Fruit fly (Drosophila melanogaster) whole organism, larva: ENCODE results near the gene CG7530.

Experiments used
- noc ChIP-seq: fragments of 200-800 bp; sonication (Bioruptor generic); optimal IDR thresholded peaks from 3 replicates; lab custom pipeline; 2019; ENCODE audit warnings: missing biosample characterization, mild to moderate bottlenecking, missing genetic modification characterization, moderate library complexity

The CG7530 gene

DNA sequence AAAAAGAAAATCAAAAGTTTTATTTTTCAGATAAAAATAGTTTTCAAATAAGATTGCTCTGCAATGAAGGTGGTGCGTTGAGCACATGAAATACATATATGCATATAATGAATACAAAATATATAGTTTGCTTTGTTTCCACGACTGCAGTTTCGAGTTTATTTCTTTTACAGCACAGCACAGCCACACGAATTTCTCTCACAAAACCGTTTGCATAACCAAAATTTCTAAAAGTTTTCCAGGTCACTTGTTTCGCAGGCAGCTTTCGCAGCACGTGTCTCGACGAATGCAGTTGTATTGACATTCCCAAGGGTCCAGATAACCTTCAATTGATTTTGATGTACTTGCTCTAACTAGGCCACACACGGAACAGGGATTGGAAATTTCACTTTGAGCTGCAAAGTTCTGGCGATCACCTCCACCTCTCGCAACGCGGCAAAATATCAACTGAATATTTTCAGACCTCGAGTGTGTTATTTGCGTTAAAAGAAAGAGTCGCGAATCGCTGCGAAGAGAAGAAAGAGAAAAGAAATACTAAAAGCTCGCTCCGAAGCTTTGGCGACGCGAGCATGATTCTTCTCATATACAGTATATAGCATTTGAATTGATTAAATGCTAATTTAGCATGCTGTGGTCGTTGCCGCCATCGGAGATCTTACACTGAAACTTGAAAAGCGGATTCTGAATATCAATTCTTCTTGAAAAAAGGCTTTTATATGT, at the start of gene CG7530:
CG7530 (minus strand) TSS at position 449 of the 720 bp plus-strand sequence.
- peak; percentile 54 for TF ChIP-seq noc (tag; lab: Kevin White, UChicago)

DNA sequence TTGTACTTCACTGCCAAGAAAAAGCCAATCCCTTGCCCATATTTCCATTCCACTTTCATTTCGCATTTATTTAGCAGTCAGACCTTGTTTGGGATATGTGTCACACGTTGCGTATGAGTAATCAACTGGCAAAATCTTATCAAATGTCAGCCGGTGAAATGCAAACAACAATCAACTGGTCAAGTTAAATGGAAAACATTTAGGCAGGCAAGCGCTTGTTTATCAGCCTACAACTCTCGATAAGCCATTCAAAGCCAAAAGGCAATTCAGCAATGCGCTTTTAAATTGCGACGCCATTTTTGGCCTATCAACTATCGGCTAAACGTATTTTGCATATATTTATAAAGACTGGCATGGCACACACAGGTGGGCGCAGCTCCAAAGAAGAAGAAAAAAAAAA, 49.4 kb upstream of the CG7530 start:
- TF ChIP-seq noc (tag; lab: Kevin White, UChicago) = peak; percentile 38

DNA sequence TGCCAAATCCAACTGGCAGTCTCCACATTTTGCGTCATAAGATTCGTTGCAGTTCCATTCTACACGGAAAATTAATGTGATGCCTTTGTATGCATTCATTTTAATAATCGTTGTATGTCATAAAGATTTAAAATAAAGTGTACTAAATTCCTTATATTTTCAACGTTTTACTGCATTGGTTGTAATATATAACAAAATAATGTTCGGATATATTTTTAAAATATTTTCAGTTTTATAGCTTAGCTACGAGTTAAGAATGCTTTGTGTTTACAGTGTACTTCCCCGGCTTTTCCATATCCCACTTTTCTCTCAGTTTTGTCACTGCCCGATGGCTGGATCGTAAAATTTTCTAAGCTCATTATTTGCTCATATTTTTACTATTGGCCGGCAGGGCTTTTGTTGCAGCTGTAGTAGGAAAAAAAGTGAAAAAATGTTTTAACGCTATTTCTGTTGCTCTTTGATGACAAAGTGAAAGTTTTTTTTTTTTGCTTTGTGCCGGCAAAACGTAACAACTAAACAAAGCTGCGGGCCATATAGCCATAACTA, 48.5 kb upstream of the CG7530 start:
- no peak for TF ChIP-seq noc (tag; lab: Kevin White, UChicago)

DNA sequence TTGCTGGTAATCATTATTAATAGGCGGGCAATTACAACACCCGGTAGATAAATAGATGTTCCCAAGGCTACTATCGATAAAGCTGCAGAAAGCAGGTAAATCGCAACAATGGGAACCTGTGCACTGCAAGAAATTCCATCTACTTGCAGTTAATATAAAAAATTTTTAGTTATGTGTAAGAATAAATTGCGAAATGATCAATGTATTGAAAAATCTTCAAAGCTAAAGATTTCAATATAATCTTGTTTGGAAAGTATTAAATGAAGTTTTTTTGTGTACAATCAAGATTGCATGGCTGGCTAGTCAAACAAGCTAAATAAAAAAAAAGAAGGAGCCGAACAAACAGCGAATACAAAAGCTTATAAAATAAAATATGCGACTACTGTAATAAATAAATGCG, 44.1 kb upstream of the CG7530 start:
- TF ChIP-seq noc (tag; lab: Kevin White, UChicago) = no peak

DNA sequence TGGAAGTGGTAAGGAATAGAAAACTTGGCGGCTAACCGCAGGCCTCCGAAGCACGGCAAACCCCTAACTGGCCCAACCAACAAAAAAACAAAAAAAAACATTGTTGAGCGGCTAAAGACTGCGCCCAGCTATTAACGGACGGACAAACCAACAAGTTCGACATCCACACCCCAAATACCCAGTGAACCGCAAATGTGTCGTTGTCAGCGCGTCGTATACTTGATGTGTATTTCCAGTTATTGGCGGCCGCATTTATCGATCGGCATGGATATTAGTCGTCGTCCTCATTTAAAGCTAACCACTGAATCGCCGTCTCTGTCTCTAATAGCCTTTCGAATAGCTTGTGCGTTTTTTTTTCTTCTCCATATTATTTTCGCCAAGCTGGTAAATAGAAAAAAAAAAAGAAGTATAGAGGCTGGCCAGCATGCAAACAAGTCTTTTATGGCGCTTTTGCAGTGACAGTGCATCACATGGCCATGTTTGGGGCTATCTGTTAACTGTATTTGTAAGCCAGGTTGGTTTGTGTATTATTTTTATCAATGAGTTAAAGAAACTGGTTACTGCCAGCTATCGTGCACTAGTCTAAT, 35.2 kb upstream of the CG7530 start:
- TF ChIP-seq noc (tag; lab: Kevin White, UChicago) = no peak

DNA sequence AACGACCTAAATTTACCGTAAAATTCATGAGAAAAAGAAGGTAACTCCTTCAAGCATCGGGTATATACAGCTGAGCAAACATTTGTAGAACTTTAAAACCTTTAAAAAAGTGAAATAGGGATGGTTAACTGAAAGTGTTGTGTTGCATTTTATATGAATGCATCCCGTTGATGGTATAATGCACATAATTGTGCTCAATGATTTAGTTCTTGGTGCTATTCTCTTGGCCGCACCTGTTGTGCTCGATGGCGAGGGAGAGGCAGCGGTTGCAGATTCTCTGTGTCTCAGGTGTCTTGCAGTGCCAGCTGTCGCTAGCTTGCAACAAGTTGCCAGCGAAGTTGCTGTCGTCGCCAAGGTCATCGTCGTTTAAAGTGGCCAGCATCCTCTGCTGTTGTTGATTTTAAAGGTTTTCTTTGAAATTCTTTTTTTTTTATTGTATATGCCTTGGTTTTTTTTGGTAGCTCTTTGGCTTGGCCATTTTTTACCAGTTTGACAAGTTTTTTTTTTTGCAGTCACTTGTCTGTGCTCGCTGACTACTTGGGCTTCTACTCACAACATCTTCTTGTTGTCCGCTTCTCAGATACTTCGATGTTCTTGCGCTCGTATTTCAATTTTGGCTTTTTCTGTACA, 34.2 kb upstream of the CG7530 start:
- no peak for TF ChIP-seq noc (tag; lab: Kevin White, UChicago)

DNA sequence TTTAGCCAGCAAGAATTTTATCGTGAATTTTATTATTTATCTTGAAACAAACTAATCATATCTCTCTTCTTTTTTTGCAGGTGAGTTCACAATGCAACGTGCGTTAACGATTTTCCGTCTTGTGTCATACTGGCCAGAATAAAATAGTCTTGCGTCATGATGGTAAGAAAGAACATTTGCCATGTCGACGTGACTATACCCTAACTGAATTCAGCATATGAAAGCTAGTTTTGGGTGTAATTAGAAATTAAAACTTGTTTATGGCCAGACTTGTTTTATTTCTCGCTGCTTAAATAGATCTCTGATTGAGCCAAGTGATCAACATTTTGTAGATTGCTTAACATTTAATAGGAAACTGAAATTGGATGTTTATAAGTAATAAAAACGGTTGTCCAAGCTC, 32.8 kb upstream of the CG7530 start:
- no peak for TF ChIP-seq noc (tag; lab: Kevin White, UChicago)

DNA sequence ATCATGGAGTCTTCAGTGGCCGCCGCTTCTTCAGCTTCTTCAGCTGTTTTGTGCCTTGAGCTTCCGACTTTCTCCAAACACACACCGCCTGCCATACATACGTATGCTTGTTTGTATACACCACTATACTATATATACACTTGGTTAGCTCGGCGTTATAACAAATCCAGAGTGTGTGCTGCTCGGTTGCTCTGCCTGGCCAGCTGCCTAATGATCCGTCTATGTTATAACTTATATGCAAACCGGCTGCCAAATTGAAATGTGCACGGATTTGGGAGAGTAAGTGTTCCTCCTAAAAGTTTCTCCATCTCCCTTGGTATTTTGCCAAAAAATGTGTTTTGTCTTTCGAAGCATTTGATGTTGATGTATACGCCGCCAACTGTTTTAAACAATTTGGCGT, 32.2 kb upstream of the CG7530 start:
- TF ChIP-seq noc (tag; lab: Kevin White, UChicago) = no peak

DNA sequence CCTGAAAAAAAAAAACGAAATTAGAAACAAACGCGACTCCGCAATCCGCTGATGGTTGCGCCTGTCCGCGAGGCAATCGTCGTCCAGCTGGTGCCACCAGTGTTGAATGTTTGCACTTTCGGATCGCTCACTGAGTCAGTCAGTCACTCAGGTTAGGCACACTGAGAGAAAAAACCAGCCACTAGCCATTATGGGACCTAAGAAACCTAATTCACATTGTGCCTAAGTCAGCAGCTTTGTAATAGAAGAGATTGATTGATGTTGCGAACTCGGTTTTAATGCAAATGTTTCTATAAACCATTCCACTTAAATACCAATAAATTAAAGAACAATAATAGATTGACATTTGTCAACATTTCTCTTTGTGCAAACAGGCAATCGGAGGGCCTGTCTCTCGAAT, 29.8 kb upstream of the CG7530 start:
- no peak for TF ChIP-seq noc (tag; lab: Kevin White, UChicago)

DNA sequence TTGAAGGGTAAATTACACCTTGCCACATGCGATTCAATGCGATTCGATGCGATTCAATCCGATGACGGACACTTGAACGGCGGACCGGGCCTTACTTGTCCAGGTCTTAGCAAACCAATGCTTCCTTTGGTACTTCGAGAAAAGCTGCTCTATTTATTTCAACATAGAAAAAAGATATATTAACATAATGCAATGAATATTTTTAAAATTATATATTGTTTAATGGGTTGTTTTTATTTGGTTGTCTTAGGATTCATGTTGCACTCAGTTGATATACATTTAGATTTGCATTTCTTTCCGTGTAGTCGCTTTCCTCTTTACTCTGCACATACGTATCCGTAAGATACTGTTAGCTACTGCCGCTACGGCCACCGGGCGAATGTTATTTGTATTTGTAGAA, 27.0 kb upstream of the CG7530 start:
- no peak for TF ChIP-seq noc (tag; lab: Kevin White, UChicago)

DNA sequence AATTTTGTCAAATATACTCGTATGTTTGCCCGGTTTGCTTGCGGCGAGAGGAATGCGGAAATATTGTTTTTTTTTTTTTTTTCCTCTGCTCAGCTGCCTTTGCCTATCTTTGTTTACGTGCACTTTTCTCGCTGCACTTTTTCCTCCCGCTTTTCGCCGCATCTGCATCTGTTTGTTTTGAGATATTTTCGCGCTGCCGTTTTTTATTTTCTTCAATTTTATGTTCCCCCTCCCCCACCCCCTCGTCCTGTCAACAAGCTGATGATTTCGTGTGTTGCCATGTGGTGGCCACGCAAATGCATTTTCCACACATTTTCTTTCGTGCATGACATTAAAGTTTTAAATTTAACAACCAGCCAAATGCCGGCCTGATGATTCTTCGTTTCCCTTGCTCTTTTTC, 24.7 kb upstream of the CG7530 start:
- TF ChIP-seq noc (tag; lab: Kevin White, UChicago) = no peak

DNA sequence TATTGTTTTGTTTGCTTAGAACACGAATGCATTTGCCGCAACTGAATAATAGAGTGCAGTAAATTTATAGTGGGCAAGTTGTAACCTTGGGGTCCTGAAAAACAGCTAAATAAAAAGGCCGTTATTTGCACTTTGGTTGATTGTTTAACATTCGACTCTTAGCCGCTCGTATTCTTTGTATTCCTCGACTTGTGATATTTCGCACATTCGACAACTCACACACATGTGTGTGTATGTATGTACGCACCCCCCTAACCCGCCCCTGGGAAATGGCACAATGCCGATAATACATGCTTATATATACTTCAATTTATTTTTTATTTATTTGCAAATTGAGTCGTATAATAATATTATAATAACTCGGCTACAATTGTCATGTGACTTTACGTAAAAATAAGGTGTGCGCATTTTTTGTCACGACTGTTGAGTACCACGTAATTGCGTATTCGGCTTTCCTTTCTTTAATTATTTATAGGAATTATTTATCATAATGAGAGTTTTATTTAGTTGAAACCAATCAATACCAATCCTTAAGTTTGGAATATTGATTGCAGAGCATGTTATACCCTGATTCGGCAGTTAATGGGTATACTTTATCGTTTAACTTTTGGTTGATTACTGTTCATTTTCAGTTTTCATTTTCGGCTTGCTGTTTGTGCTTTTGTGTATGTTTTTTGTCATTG, 23.6 kb upstream of the CG7530 start:
- TF ChIP-seq noc (tag; lab: Kevin White, UChicago) = no peak

DNA sequence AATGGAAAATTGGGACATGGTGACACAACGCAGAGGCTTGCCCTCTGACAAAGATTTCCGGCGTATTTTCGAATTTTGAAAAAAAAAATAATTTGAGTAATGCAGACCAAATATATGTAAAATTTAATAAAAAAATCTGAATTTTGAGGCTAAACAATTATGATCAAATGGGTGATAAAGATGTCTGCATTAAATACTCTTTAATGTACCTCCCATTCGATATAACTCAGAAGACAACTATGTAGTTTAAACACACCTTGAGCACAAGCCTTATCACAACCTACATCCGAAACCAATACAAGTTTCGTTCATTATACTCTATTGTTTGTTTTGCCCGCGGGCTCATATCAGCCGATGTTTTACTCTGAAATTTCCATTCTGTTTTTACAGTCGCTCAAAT, 23.1 kb upstream of the CG7530 start, which contains the start of gene CG7362:
CG7362 (minus strand) TSS at position 101 of the 400 bp plus-strand sequence.
- no peak for TF ChIP-seq noc (tag; lab: Kevin White, UChicago)

DNA sequence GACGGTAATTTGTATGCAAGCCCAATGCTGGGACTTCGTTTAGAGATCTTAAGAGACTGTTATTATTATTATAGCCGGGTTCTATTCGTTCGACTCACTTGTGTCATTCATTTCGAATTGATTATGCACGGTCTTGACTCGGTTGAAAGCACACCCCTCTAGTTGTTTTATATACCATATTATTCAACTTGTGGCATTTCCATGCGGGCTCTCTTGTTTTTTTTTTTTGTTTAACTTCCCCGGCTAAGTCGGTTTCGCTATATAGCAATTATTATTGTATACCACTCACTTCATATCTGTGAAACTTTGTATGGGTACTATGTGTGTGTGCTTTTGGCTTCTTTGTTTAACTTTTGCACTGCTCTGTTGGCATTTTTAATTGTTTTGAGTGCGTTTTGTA, 19.7 kb upstream of the CG7530 start, which contains the start of gene smp-30:
smp-30 (minus strand) TSS at position 224 of the 400 bp plus-strand sequence.
- no peak for TF ChIP-seq noc (tag; lab: Kevin White, UChicago)

DNA sequence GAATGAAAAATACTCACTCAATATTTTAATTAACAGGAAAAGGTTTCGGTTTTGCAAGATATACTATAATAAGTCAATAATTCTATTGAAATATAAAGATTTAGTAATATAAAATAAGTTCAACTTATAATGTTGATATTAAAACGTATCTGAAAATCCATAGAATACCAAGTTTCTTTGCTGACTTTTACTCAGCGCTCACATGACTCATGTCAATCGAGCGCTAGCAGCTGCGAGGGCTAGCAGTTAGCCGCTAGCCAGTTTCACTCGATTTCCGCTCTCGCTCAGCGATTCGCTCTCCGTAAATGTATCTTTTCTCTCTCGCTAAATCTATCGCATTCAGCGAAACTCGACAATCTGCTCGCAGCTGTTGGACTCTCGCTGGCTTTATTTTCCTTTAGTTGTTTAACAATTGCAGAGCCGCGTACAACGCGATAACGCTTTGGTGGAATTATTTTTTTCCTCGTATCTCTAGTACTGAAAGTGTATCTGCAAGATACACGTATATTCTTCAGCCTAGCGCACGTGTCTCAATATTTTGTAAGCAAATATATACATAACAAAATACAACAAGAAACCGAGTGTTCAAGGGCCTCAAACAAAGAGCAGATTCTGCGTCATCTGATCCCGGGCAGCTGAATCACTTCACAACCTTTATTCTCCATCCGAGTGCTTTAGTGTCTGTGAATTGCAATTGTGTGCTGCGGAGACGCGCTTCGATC, 17.9 kb upstream of the CG7530 start:
- TF ChIP-seq noc (tag; lab: Kevin White, UChicago) = peak; percentile 79
